Worm (Caenorhabditis elegans) whole organism, mixed stage, embryonic: ENCODE data around the gene clec-205.

Experiments used
- ces-1 ChIP-seq: fragments of 150-350 bp; optimal IDR thresholded peaks from 2 replicates; lab custom pipeline; 2014; ENCODE audit warnings: missing biosample characterization, missing genetic modification reagents, missing genetic modification characterization
- drap-1 ChIP-seq: fragments of 200-800 bp; sonication (Bioruptor generic); optimal IDR thresholded peaks from 3 replicates; lab custom pipeline; 2018; ENCODE audit warnings: mild to moderate bottlenecking, missing genetic modification characterization, missing compliant biosample characterization
- mep-1 ChIP-seq: fragments of 150-350 bp; optimal IDR thresholded peaks from 2 replicates; lab custom pipeline; 2017; ENCODE audit warnings: missing biosample characterization, missing genetic modification reagents, missing genetic modification characterization, inconsistent platforms
- nhr-28 ChIP-seq: fragments of 150-350 bp; optimal IDR thresholded peaks from 2 replicates; lab custom pipeline; 2014; ENCODE audit warnings: missing biosample characterization, missing genetic modification characterization
- nhr-76 ChIP-seq: sonication (generic microtip); optimal IDR thresholded peaks from 2 replicates; lab custom pipeline; 2017; ENCODE audit warnings: missing biosample characterization, missing genetic modification characterization
- unc-62 ChIP-seq: fragments of 150-350 bp; optimal IDR thresholded peaks from 2 replicates; lab custom pipeline; 2014; ENCODE audit warnings: missing biosample characterization, missing genetic modification reagents, missing genetic modification characterization
- zip-8 ChIP-seq: fragments of 150-350 bp; optimal IDR thresholded peaks from 2 replicates; lab custom pipeline; 2014; ENCODE audit warnings: missing biosample characterization, missing genetic modification characterization

ce11 chrV:1756099-1756498 lies 4.6 kb upstream of the clec-205 start:
- TF ChIP-seq unc-62 (GFP tag; lab: Kevin White, UChicago) (no peak), nhr-76 (tag; lab: Kevin White, UChicago) (no peak), ces-1 (no peak), zip-8 (tag; lab: Kevin White, UChicago) (no peak), mep-1 (tag; lab: Kevin White, UChicago) (no peak), drap-1 (no peak), nhr-28 (tag; lab: Kevin White, UChicago) (no peak)
